Worm (Caenorhabditis elegans): ENCODE data around the gene rol-6.

Gene rol-6

DNA sequence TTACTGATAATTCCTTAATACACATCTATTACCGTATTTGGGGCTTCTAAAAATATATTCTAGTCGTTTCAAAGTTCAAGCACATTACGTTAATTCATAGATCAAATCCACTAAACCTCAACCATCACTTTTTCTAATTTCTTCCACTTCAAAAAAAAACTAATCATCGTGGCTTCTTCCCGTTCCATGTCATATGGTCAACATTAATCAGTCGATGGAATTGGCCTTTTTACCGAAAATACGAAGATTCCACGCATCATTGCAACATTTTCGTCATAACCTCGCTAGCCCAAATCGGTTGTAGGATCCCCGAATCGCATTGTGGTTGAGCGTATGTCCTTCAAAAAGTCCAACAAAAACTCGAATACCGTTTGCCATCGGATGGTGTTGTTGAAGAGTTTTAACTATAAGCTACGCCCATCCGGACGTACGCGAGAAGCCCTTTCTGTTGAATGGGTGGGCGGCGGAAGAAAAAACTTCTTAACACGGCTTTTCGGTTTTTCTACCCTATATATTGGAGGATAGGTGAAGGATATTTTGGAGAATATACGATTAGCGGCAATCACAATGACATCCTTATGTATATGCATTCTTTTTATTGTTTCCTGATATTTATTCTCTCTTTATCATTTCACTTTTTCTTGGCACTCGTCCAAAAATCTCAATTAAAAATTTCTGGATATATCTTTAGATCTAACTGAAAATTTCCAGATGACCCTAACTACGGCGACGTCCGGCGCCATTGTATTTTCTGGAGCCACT lies at the start of gene rol-6:
TSS of gene rol-6 (plus strand) at position 712 of the 762 bp plus-strand sequence.
- TF ChIP-seq nhr-12 (tag; optimal IDR thresholded peaks at IDR 0.05) = no peak
- no peak for TF ChIP-seq elt-1 (tag; optimal IDR thresholded peaks at IDR 0.05; ENCODE audit: borderline replicate concordance, insufficient read depth)
- no peak for TF ChIP-seq lin-13 (tag; optimal IDR thresholded peaks at IDR 0.05)
- TF ChIP-seq pha-4 (tag; optimal IDR thresholded peaks at IDR 0.05) = peak; percentile 96

DNA sequence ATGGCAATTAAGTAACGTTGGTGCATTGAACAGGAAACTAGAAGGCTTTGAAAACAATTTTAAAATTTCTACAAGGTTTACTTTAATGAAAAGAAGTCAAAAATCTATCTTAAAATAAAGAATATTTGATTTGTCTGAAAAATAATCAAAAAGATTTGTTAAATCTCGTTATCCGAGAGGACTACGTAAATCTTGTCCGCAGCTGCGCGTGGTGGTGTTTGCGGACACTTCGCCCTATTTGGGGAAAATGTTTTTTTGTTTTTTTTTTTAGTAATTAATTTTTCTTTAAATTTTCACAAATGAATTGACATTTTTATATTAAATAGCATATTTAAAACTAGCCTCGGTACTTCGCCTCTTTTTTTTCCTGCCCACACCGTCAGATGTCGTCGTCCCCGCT lies 48.9 kb upstream of the rol-6 start:
- TF ChIP-seq zip-8 (tag; optimal IDR thresholded peaks at IDR 0.05) (no peak), mep-1 (tag; optimal IDR thresholded peaks at IDR 0.05) (peak; percentile 21), unc-120 (tag; optimal IDR thresholded peaks at IDR 0.05; ENCODE audit: poor library complexity, severe bottlenecking) (peak; percentile 93), ces-1 (GFP tag; optimal IDR thresholded peaks at IDR 0.05) (peak; percentile 55), ztf-11 (tag; optimal IDR thresholded peaks at IDR 0.05) (no peak)

DNA sequence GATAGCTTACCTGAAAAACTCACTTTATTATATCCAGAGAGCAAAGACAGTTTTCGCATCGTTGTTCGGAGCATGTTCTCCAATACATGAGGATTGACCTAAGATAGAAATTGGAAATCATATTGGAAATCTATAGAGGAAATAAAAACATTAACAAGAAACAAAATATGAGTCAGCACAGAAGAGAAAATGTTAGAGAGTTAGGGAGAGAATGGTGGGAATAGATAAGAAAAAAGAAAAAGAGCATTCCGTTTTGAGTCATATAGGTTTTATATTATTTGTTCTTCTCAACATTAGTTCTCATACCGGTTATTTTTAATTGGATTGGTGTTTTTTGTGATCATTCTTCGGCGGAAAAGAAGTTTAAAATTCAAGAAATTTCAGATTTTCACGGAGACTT lies 48.0 kb upstream of the rol-6 start, which contains the start of gene hgap-2:
TSS of gene hgap-2 (minus strand) at position 101 of the 400 bp plus-strand sequence.
- no peak for TF ChIP-seq lin-13 (tag; optimal IDR thresholded peaks at IDR 0.05)
- TF ChIP-seq elt-1 (tag; optimal IDR thresholded peaks at IDR 0.05; ENCODE audit: borderline replicate concordance, insufficient read depth) = no peak
- TF ChIP-seq tbx-8 (GFP tag; optimal IDR thresholded peaks at IDR 0.05) = no peak
- no peak for TF ChIP-seq nhr-28 (tag; optimal IDR thresholded peaks at IDR 0.05)
- no peak for TF ChIP-seq cnd-1 (tag; optimal IDR thresholded peaks at IDR 0.05)
- no peak for TF ChIP-seq ceh-39 (tag; optimal IDR thresholded peaks at IDR 0.05)
- TF ChIP-seq mls-2 (tag; optimal IDR thresholded peaks at IDR 0.05) = no peak
- TF ChIP-seq unc-39 (tag; optimal IDR thresholded peaks at IDR 0.05) = no peak
- TF ChIP-seq sem-2 (GFP tag; optimal IDR thresholded peaks at IDR 0.05) = no peak
- TF ChIP-seq snpc-4 (tag; optimal IDR thresholded peaks at IDR 0.05) = no peak
- no peak for TF ChIP-seq hlh-1 (tag; optimal IDR thresholded peaks at IDR 0.05)
- no peak for TF ChIP-seq zip-8 (tag; optimal IDR thresholded peaks at IDR 0.05)

- TF ChIP-seq flh-1 (GFP tag; optimal IDR thresholded peaks at IDR 0.05) (no peak), elt-1 (tag; optimal IDR thresholded peaks at IDR 0.05; ENCODE audit: borderline replicate concordance, insufficient read depth) (no peak), sem-2 (GFP tag; optimal IDR thresholded peaks at IDR 0.05) (no peak), mls-2 (tag; optimal IDR thresholded peaks at IDR 0.05) (no peak), ztf-11 (tag; optimal IDR thresholded peaks at IDR 0.05) (no peak), unc-62 (GFP tag; optimal IDR thresholded peaks at IDR 0.05) (no peak), lin-13 (tag; optimal IDR thresholded peaks at IDR 0.05) (no peak), unc-120 (tag; optimal IDR thresholded peaks at IDR 0.05; ENCODE audit: poor library complexity, severe bottlenecking) (no peak), snpc-4 (tag; optimal IDR thresholded peaks at IDR 0.05) (no peak), drap-1 (GFP tag; optimal IDR thresholded peaks at IDR 0.05) (no peak), nhr-12 (tag; optimal IDR thresholded peaks at IDR 0.05) (no peak), tbx-8 (GFP tag; optimal IDR thresholded peaks at IDR 0.05) (no peak), elt-3 (tag; optimal IDR thresholded peaks at IDR 0.05) (no peak), nhr-28 (tag; optimal IDR thresholded peaks at IDR 0.05) (no peak), mep-1 (tag; optimal IDR thresholded peaks at IDR 0.05) (no peak), blmp-1 (tag; optimal IDR thresholded peaks at IDR 0.05) (no peak), M03D4.4 (tag; optimal IDR thresholded peaks at IDR 0.05) (no peak)
Observed at ce11 chrII:8685623-8686022, 47.2 kb upstream of the rol-6 start, which contains the start of gene C34C6.9. TSS of gene C34C6.9 (plus strand) at chrII:8685923.

ce11 chrII:8691344-8691960 lies 41.4 kb upstream of the rol-6 start, which contains the start of gene C34C6.3:
TSS of gene C34C6.3 (plus strand) at chrII:8691910.
- TF ChIP-seq zip-8 (tag; optimal IDR thresholded peaks at IDR 0.05) = peak; percentile 72
- no peak for TF ChIP-seq pha-4 (tag; optimal IDR thresholded peaks at IDR 0.05)

- TF ChIP-seq ceh-43 (GFP tag; optimal IDR thresholded peaks at IDR 0.05) (no peak), pha-4 (tag; optimal IDR thresholded peaks at IDR 0.05) (no peak), flh-1 (GFP tag; optimal IDR thresholded peaks at IDR 0.05) (no peak), drap-1 (GFP tag; optimal IDR thresholded peaks at IDR 0.05) (no peak), ces-1 (GFP tag; optimal IDR thresholded peaks at IDR 0.05) (no peak), nhr-12 (tag; optimal IDR thresholded peaks at IDR 0.05) (no peak), unc-39 (tag; optimal IDR thresholded peaks at IDR 0.05) (no peak), snpc-4 (tag; optimal IDR thresholded peaks at IDR 0.05) (no peak), unc-62 (GFP tag; optimal IDR thresholded peaks at IDR 0.05) (no peak), nhr-28 (tag; optimal IDR thresholded peaks at IDR 0.05) (no peak), hlh-1 (tag; optimal IDR thresholded peaks at IDR 0.05) (no peak), nhr-76 (tag; optimal IDR thresholded peaks at IDR 0.05) (no peak), ztf-11 (tag; optimal IDR thresholded peaks at IDR 0.05) (no peak), ceh-39 (tag; optimal IDR thresholded peaks at IDR 0.05) (no peak), nhr-237 (tag; optimal IDR thresholded peaks at IDR 0.05) (no peak), bed-3 (GFP tag; optimal IDR thresholded peaks at IDR 0.05) (no peak), unc-120 (tag; optimal IDR thresholded peaks at IDR 0.05; ENCODE audit: poor library complexity, severe bottlenecking) (no peak), nhr-2 (tag; optimal IDR thresholded peaks at IDR 0.05) (no peak), lin-13 (tag; optimal IDR thresholded peaks at IDR 0.05) (no peak)
Observed at ce11 chrII:8695783-8696182, 37.1 kb upstream of the rol-6 start, which contains the start of gene C34C6.10. TSS of gene C34C6.10 (minus strand) at chrII:8695883.
